Fruit fly (Drosophila melanogaster) whole organism, adult: ENCODE measurements around the gene p23.

ENCODE experiments used
- CG11617 ChIP-seq: fragments of 200-800 bp; sonication (Bioruptor generic); optimal IDR thresholded peaks from 2 replicates; lab custom pipeline; 2017; ENCODE audit warnings: mild to moderate bottlenecking, missing biosample characterization, missing genetic modification reagents, missing genetic modification characterization
- CG12768 ChIP-seq: fragments of 200-800 bp; sonication (Bioruptor generic); optimal IDR thresholded peaks from 2 replicates; lab custom pipeline; 2017; ENCODE audit warnings: missing biosample characterization, missing genetic modification characterization, mild to moderate bottlenecking, moderate library complexity, missing genetic modification reagents
- CG14711 ChIP-seq: fragments of 200-800 bp; sonication (Bioruptor generic); optimal IDR thresholded peaks from 2 replicates; lab custom pipeline; 2018; ENCODE audit warnings: missing biosample characterization, mild to moderate bottlenecking, missing genetic modification characterization, moderate library complexity
- CG1620 ChIP-seq: fragments of 200-800 bp; sonication (Bioruptor generic); optimal IDR thresholded peaks from 2 replicates; lab custom pipeline; 2016; ENCODE audit warnings: missing biosample characterization, missing genetic modification characterization
- CG33017 ChIP-seq: fragments of 200-800 bp; sonication (Bioruptor generic); optimal IDR thresholded peaks from 2 replicates; lab custom pipeline; 2018; ENCODE audit warnings: missing biosample characterization, mild to moderate bottlenecking, missing genetic modification characterization, moderate library complexity
- CG5204 ChIP-seq: fragments of 200-800 bp; sonication (Bioruptor generic); optimal IDR thresholded peaks from 2 replicates; lab custom pipeline; 2016; ENCODE audit warnings: missing biosample characterization, missing genetic modification characterization
- CG7045 ChIP-seq: fragments of 200-800 bp; sonication (Bioruptor generic); optimal IDR thresholded peaks from 2 replicates; lab custom pipeline; 2017; ENCODE audit warnings: missing biosample characterization, mild to moderate bottlenecking, missing genetic modification characterization
- CG7101 ChIP-seq: fragments of 200-800 bp; sonication (Bioruptor generic); optimal IDR thresholded peaks from 2 replicates; lab custom pipeline; 2018; ENCODE audit warnings: missing biosample characterization, mild to moderate bottlenecking, missing genetic modification characterization, moderate library complexity
- Clk ChIP-seq: fragments of 200-800 bp; sonication (Bioruptor generic); optimal IDR thresholded peaks from 2 replicates; lab custom pipeline; 2017; ENCODE audit warnings: missing biosample characterization, missing genetic modification characterization
- Crg-1 ChIP-seq: fragments of 200-800 bp; sonication (Bioruptor generic); optimal IDR thresholded peaks from 2 replicates; lab custom pipeline; 2016; ENCODE audit warnings: missing biosample characterization, missing genetic modification characterization
- Hr96 ChIP-seq: fragments of 200-800 bp; sonication (Bioruptor generic); optimal IDR thresholded peaks from 2 replicates; lab custom pipeline; 2016; ENCODE audit warnings: missing biosample characterization, missing genetic modification characterization
- Mnt ChIP-seq: fragments of 200-800 bp; sonication (Bioruptor generic); optimal IDR thresholded peaks from 2 replicates; lab custom pipeline; 2016; ENCODE audit warnings: missing biosample characterization, mild to moderate bottlenecking, missing genetic modification characterization
- bab1 ChIP-seq: fragments of 200-800 bp; sonication (Bioruptor generic); optimal IDR thresholded peaks from 3 replicates; lab custom pipeline; 2019; ENCODE audit warnings: missing biosample characterization, mild to moderate bottlenecking, missing genetic modification characterization, moderate library complexity
- cic ChIP-seq: fragments of 200-800 bp; sonication (Bioruptor generic); optimal IDR thresholded peaks from 2 replicates; lab custom pipeline; 2017; ENCODE audit warnings: missing biosample characterization, mild to moderate bottlenecking, missing genetic modification characterization, moderate library complexity
- cnc ChIP-seq, 2 experiments: fragments of >200 bp; optimal IDR thresholded peaks; 2 replicates each; lab custom pipeline; 2017
- kay ChIP-seq: fragments of 200-800 bp; sonication (Bioruptor generic); peaks from one replicate; lab custom pipeline; 2016; ENCODE audit warnings: missing biosample characterization, missing genetic modification characterization, borderline replicate concordance
- ovo ChIP-seq: fragments of 200-800 bp; sonication (Bioruptor generic); optimal IDR thresholded peaks from 2 replicates; lab custom pipeline; 2016; ENCODE audit warnings: missing biosample characterization, missing genetic modification characterization
- pad ChIP-seq: fragments of 200-800 bp; sonication (Bioruptor generic); optimal IDR thresholded peaks from 3 replicates; lab custom pipeline; 2017; ENCODE audit warnings: missing biosample characterization, missing genetic modification characterization, mild to moderate bottlenecking, moderate library complexity, missing genetic modification reagents
- tj ChIP-seq: fragments of 200-800 bp; sonication (Bioruptor generic); optimal IDR thresholded peaks from 3 replicates; lab custom pipeline; 2017; ENCODE audit warnings: missing biosample characterization, mild to moderate bottlenecking, missing genetic modification characterization, moderate library complexity
- toe ChIP-seq: fragments of 200-800 bp; sonication (Bioruptor generic); optimal IDR thresholded peaks from 2 replicates; lab custom pipeline; 2016; ENCODE audit warnings: missing biosample characterization, missing genetic modification characterization

p23 gene

DNA sequence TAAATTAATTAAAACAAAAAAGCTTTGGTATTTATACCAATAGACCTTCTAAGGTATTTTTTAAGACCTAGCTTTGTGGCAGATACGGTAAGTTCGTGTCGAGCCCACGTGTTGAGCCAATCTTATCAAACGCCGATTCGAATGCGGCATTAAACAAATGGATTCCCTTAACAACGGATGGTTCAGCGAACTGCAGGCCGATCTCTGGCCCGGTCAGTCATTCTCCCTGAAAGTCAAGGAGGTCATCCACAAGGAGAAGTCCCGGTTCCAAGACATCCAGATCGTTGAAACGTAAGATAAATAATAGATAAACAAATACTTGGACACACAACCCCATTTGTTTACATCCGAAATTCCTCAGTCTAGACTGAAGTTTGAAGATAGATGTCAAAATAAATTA lies 46.2 kb upstream of the p23 start, which contains the start of gene SpdS:
Gene SpdS, plus strand, starts transcription at position 78 of the 400 bp plus-strand sequence.
- TF ChIP-seq Mnt (GFP tag; lab: Kevin White, UChicago), result peak; percentile 98
- no peak for TF ChIP-seq CG7045

DNA sequence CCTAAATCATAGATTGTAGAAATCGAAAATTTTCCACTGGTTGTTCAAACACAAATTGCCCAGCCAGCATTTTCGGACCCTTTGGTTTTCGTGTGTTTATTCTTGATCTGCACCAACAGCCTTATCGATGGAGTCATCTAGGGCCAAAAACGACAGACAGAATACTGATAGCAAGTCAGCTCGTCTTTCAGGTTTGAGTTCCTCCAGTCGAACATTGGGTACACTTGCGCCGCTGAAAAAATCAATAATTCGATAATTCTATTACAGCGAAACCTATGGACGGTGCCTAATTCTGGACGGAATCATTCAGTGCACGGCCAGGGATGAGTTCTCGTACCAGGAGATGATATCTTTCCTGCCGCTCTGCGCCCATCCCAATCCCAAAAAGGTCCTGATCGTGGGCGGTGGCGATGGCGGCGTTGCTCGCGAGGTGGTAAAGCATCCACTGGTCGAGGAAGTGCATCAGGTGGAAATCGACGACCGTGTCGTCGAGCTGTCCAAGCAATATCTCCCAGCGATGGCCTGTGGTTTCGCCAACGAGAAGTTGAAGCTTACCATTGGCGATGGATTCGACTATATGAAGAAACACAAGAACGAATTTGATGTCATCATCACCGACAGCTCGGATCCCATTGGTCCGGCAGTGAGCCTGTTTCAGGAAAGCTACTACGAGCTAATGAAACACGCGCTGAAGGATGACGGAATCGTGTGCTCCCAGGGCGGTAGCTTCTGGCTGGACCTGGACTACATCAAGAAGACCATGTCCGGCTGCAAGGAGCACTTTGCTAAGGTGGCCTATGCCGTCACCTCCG lies 45.4 kb upstream of the p23 start:
- TF ChIP-seq cic (GFP tag; lab: Kevin White, UChicago) (no peak), Hr96 (no peak), CG7045 (no peak), toe (GFP tag; lab: Kevin White, UChicago) (no peak), kay (GFP tag; lab: Kevin White, UChicago) (no peak), tj (GFP tag; lab: Kevin White, UChicago) (peak; percentile 42), Clk (no peak)

DNA sequence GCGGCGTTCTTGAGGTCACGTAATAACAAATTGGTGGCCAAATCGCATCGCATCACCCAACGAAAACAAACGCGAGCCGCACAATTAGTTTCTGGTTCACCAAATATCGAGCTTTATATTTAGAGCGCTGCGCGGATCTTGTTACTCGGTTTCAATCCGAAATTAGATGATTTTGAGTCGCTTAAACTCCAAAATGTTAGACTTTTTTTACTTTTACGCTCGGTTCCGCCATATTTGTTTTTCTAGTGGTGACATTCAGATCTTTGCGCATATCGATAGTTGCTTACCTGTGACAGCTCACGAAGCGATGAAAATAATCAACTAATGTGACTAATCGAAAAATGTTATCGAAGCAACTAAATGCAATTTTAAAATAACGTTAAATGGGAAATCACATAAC lies 40.4 kb upstream of the p23 start, which contains the start of gene Scm:
Gene Scm, minus strand, starts transcription at position 251 of the 400 bp plus-strand sequence.
- TF ChIP-seq Crg-1 (GFP tag; lab: Kevin White, UChicago), result no peak
- no peak for TF ChIP-seq CG33017 (tag; lab: Kevin White, UChicago)
- TF ChIP-seq cic (GFP tag; lab: Kevin White, UChicago), result no peak
- TF ChIP-seq CG7045, result no peak
- no peak for TF ChIP-seq toe (GFP tag; lab: Kevin White, UChicago)
- no peak for TF ChIP-seq CG1620 (GFP tag; lab: Kevin White, UChicago)
- TF ChIP-seq CG12768 (GFP tag; lab: Kevin White, UChicago), result no peak
- no peak for TF ChIP-seq ovo (GFP tag; lab: Kevin White, UChicago)
- peak; percentile 16 for TF ChIP-seq Mnt (GFP tag; lab: Kevin White, UChicago)
- TF ChIP-seq Hr96, result no peak
- peak; percentile 15 for TF ChIP-seq CG14711 (tag; lab: Kevin White, UChicago)
- TF ChIP-seq cnc (optimal IDR thresholded peaks at IDR 0.05; lab: Kevin White, UChicago), result no peak
- TF ChIP-seq tj (GFP tag; lab: Kevin White, UChicago), result no peak
- TF ChIP-seq kay (GFP tag; lab: Kevin White, UChicago), result no peak
- TF ChIP-seq pad (GFP tag; lab: Kevin White, UChicago), result no peak
- no peak for TF ChIP-seq CG5204
- peak; percentile 55 for TF ChIP-seq bab1 (GFP tag; lab: Kevin White, UChicago)
- no peak for TF ChIP-seq CG11617 (GFP tag; lab: Kevin White, UChicago)
- TF ChIP-seq Clk, result no peak
- peak; percentile 15 for TF ChIP-seq CG7101 (tag; lab: Kevin White, UChicago)

DNA sequence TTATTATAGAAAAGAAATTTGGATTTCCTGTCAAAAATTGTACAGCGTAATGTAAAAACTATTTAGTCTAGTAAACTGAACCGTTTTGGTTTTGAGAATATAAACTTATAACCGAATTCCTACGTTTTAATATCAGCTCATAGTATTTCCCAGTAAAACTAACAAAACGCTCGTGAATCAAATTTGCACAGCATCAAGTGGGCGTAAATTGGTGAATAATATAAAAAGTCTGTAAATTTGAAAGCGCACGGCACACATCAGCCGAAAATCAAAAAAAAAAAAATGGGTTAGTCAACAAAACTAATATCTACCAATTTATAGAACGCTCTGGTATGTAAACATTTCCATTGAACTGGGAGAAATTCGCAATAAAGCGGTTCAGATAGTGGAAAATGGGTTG lies 39.8 kb upstream of the p23 start, which contains the start of gene Dh44:
Gene Dh44, plus strand, starts transcription at position 301 of the 400 bp plus-strand sequence.
- no peak for TF ChIP-seq Hr96

DNA sequence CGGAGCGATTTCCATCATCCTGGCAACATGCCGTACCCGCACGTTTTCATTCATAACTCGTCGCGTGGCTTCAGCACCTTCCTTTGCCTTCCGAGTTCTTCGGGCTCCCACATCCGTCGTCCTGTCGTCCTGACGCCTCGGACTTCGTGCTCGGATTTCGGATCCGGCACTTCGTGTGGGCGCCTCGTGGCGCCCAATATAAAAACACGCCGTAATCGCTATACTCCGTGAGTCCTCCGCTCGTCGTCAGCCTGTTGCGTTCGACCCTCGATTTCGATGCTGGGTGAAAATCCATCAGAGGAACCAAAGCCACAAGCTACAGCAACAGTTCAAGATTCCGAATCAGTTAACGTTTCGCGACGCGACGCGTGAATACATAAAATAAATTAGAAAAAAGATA lies 37.4 kb upstream of the p23 start:
- TF ChIP-seq CG1620 (GFP tag; lab: Kevin White, UChicago), result no peak
- no peak for TF ChIP-seq ovo (GFP tag; lab: Kevin White, UChicago)
- no peak for TF ChIP-seq cnc (optimal IDR thresholded peaks at IDR 0.05; lab: Kevin White, UChicago)
- no peak for TF ChIP-seq bab1 (GFP tag; lab: Kevin White, UChicago)
- no peak for TF ChIP-seq CG11617 (GFP tag; lab: Kevin White, UChicago)
- no peak for TF ChIP-seq CG5204
- no peak for TF ChIP-seq cic (GFP tag; lab: Kevin White, UChicago)
- TF ChIP-seq Mnt (GFP tag; lab: Kevin White, UChicago), result no peak
- no peak for TF ChIP-seq toe (GFP tag; lab: Kevin White, UChicago)
- TF ChIP-seq CG12768 (GFP tag; lab: Kevin White, UChicago), result no peak
- no peak for TF ChIP-seq Clk
- no peak for TF ChIP-seq Crg-1 (GFP tag; lab: Kevin White, UChicago)
- no peak for TF ChIP-seq tj (GFP tag; lab: Kevin White, UChicago)
- no peak for TF ChIP-seq CG7101 (tag; lab: Kevin White, UChicago)
- no peak for TF ChIP-seq CG7045
- no peak for TF ChIP-seq pad (GFP tag; lab: Kevin White, UChicago)

DNA sequence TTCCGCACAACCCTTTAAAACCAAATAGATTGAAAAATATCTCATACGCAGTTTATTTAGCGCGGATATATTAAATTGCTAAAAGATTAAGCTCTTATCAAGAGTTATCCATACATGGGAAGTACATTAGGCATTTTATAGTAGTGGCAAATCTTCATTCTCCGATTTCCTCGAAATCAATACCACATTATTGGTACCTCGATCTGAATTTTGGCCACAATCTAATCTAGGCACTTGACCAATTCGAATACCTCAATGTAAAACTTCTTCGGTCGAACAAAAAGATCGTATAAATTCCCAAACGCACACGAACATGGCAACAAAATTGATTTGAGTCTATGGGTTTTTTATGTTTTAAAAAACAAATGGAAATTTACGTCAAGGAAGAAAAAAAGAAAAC lies 33.8 kb upstream of the p23 start:
- TF ChIP-seq bab1 (GFP tag; lab: Kevin White, UChicago) (no peak), CG1620 (GFP tag; lab: Kevin White, UChicago) (no peak), toe (GFP tag; lab: Kevin White, UChicago) (no peak), ovo (GFP tag; lab: Kevin White, UChicago) (no peak), CG7045 (no peak), CG11617 (GFP tag; lab: Kevin White, UChicago) (no peak), pad (GFP tag; lab: Kevin White, UChicago) (no peak), CG5204 (no peak), Crg-1 (GFP tag; lab: Kevin White, UChicago) (no peak), CG7101 (tag; lab: Kevin White, UChicago) (no peak), CG12768 (GFP tag; lab: Kevin White, UChicago) (no peak), cic (GFP tag; lab: Kevin White, UChicago) (no peak), kay (GFP tag; lab: Kevin White, UChicago) (no peak), CG14711 (tag; lab: Kevin White, UChicago) (no peak), Hr96 (no peak), Mnt (GFP tag; lab: Kevin White, UChicago) (no peak), tj (GFP tag; lab: Kevin White, UChicago) (no peak)
